Fruit fly (Drosophila melanogaster): ENCODE data around the gene CG13484.

dm6 chr3L:14003297-14004040, 49.4 kb downstream of the CG13484 start:
- TF ChIP-seq Hr4 (GFP tag; optimal IDR thresholded peaks at IDR 0.05) (no peak), CG34406 (GFP tag; optimal IDR thresholded peaks at IDR 0.05) (no peak), Sox102F (GFP tag; optimal IDR thresholded peaks at IDR 0.05) (no peak), CG8319 (GFP tag; optimal IDR thresholded peaks at IDR 0.05) (no peak), CG31627 (GFP tag; optimal IDR thresholded peaks at IDR 0.05) (no peak)
